Worm (Caenorhabditis elegans) whole organism, young adult: ENCODE data around the gene scl-3.

Experiments used
- B0336.3 ChIP-seq: fragments of 200-800 bp; sonication (Bioruptor generic); IDR thresholded peaks from 2 replicates; pipeline ENCODE4 v1.3.6; 2022; ENCODE audit warnings: missing genetic modification characterization, missing compliant biosample characterization
- F10E7.11 ChIP-seq: sonication (generic microtip); optimal IDR thresholded peaks from 2 replicates; lab custom pipeline; 2017; ENCODE audit warnings: mild to moderate bottlenecking, missing genetic modification characterization, moderate library complexity, missing compliant biosample characterization
- F37B4.10 ChIP-seq: fragments of 200-800 bp; sonication (Bioruptor generic); IDR thresholded peaks from 2 replicates; pipeline ENCODE4 v1.3.6; 2022; ENCODE audit warnings: missing genetic modification characterization, missing compliant biosample characterization
- F39B2.1 ChIP-seq: fragments of 200-800 bp; sonication (Bioruptor generic); IDR thresholded peaks from 2 replicates; pipeline ENCODE4 v1.3.6; 2022; ENCODE audit warnings: missing genetic modification reagents, missing genetic modification characterization, missing compliant biosample characterization
- F52B5.7 ChIP-seq: sonication (generic microtip); optimal IDR thresholded peaks from 2 replicates; lab custom pipeline; 2016; ENCODE audit warnings: mild to moderate bottlenecking, missing genetic modification characterization, missing compliant biosample characterization
- F57C9.4 ChIP-seq: sonication (generic microtip); optimal IDR thresholded peaks from 2 replicates; lab custom pipeline; 2017; ENCODE audit warnings: mild to moderate bottlenecking, missing genetic modification characterization, missing compliant biosample characterization
- K11D2.4 ChIP-seq: fragments of 200-800 bp; sonication (Bioruptor generic); IDR thresholded peaks from 2 replicates; pipeline ENCODE4 v1.3.6; 2022; ENCODE audit warnings: missing genetic modification reagents, missing genetic modification characterization, missing compliant biosample characterization
- Y53G8AR.9 ChIP-seq: fragments of 200-800 bp; sonication (Bioruptor generic); conservative IDR thresholded peaks from 2 replicates; pipeline ENCODE4 v1.3.6; 2022; ENCODE audit warnings: missing genetic modification reagents, missing genetic modification characterization, missing compliant biosample characterization
- ZK185.1 ChIP-seq: sonication (generic microtip); optimal IDR thresholded peaks from 2 replicates; lab custom pipeline; 2016; ENCODE audit warnings: mild to moderate bottlenecking, missing genetic modification characterization, missing compliant biosample characterization; ENCODE audit not compliant: poor library complexity, severe bottlenecking
- ama-1 ChIP-seq, 3 experiments: fragments of 150-350 bp in 1 of 3; sonication (generic microtip) in 2 of 3; optimal IDR thresholded peaks; 2 replicates each; lab custom pipeline; 2014 to 2018; ENCODE audit warnings: missing biosample characterization in 2 of 3, missing genetic modification characterization in 2 of 3, missing genetic modification reagents in 2 of 3
- ccch-3 ChIP-seq: fragments of 200-800 bp; sonication (Bioruptor generic); optimal IDR thresholded peaks from 2 replicates; lab custom pipeline; 2018; ENCODE audit warnings: mild to moderate bottlenecking, missing genetic modification characterization, missing compliant biosample characterization
- cebp-1 ChIP-seq, 2 experiments: fragments of 200-800 bp in 1 of 2; sonication (Bioruptor generic) in 1 of 2; sonication (generic microtip) in 1 of 2; IDR thresholded peaks in 1 of 2; optimal IDR thresholded peaks in 1 of 2; 2 replicates each; pipeline versions ENCODE4 v1.3.6 to Lab custom; 2017 to 2022; ENCODE audit warnings: missing compliant biosample characterization in 2 of 2, missing genetic modification characterization in 2 of 2, mild to moderate bottlenecking in 1 of 2, missing genetic modification reagents in 1 of 2, moderate library complexity in 1 of 2
- cebp-2 ChIP-seq: fragments of 200-800 bp; sonication (Bioruptor generic); IDR thresholded peaks from 2 replicates; pipeline ENCODE4 v1.3.6; 2022; ENCODE audit warnings: missing genetic modification characterization, missing compliant biosample characterization
- ceh-100 ChIP-seq: fragments of 200-800 bp; sonication (Bioruptor generic); IDR thresholded peaks from 2 replicates; pipeline ENCODE4 v1.3.6; 2022; ENCODE audit warnings: missing genetic modification reagents, missing genetic modification characterization, missing compliant biosample characterization
- ceh-27 ChIP-seq: fragments of 200-800 bp; sonication (Bioruptor generic); optimal IDR thresholded peaks from 2 replicates; lab custom pipeline; 2018; ENCODE audit warnings: mild to moderate bottlenecking, missing genetic modification characterization, moderate library complexity, missing compliant biosample characterization
- ceh-40 ChIP-seq: fragments of 200-800 bp; sonication (Bioruptor generic); IDR thresholded peaks from 2 replicates; pipeline ENCODE4 v1.3.6; 2022; ENCODE audit warnings: missing genetic modification characterization, missing compliant biosample characterization
- ceh-58 ChIP-seq: fragments of 200-800 bp; sonication (Bioruptor generic); IDR thresholded peaks from 2 replicates; pipeline ENCODE4 v1.3.6; 2022; ENCODE audit warnings: missing genetic modification characterization, missing compliant biosample characterization
- chd-7 ChIP-seq: sonication (generic microtip); optimal IDR thresholded peaks from 2 replicates; lab custom pipeline; 2016; ENCODE audit warnings: mild to moderate bottlenecking, missing genetic modification characterization, moderate library complexity, missing compliant biosample characterization
- egl-18 ChIP-seq: fragments of 200-800 bp; sonication (Bioruptor generic); IDR thresholded peaks from 2 replicates; pipeline ENCODE4 v1.3.6; 2022; ENCODE audit warnings: missing genetic modification reagents, missing genetic modification characterization, missing compliant biosample characterization
- egrh-3 ChIP-seq: fragments of 200-800 bp; sonication (Bioruptor generic); IDR thresholded peaks from 2 replicates; pipeline ENCODE4 v1.3.6; 2022; ENCODE audit warnings: missing genetic modification reagents, missing genetic modification characterization, missing compliant biosample characterization
- hmg-1.2 ChIP-seq: fragments of 200-800 bp; sonication (Bioruptor generic); IDR thresholded peaks from 2 replicates; pipeline ENCODE4 v1.3.6; 2022; ENCODE audit warnings: missing genetic modification reagents, missing genetic modification characterization, missing compliant biosample characterization
- hrde-1 ChIP-seq: sonication (generic microtip); optimal IDR thresholded peaks from 2 replicates; lab custom pipeline; 2016; ENCODE audit warnings: missing genetic modification characterization, mild to moderate bottlenecking, missing compliant biosample characterization, moderate library complexity, missing genotype, missing genetic modification reagents, borderline replicate concordance
- lin-26 ChIP-seq: fragments of 200-800 bp; sonication (Bioruptor generic); IDR thresholded peaks from 2 replicates; pipeline ENCODE4 v1.3.6; 2022; ENCODE audit warnings: missing genetic modification reagents, missing genetic modification characterization, missing compliant biosample characterization
- lin-35 ChIP-seq, 3 experiments: fragments of 150-350 bp in 2 of 3; sonication (generic microtip) in 1 of 3; optimal IDR thresholded peaks; 2 replicates each; lab custom pipeline; 2014 to 2018; ENCODE audit warnings: missing biosample characterization in 3 of 3, missing genetic modification characterization in 3 of 3, missing genetic modification reagents in 3 of 3
- lin-40 ChIP-seq: sonication (generic microtip); optimal IDR thresholded peaks from 2 replicates; lab custom pipeline; 2016; ENCODE audit warnings: missing genetic modification characterization, mild to moderate bottlenecking, missing compliant biosample characterization, missing genotype, missing genetic modification reagents
- madf-10 ChIP-seq: sonication (generic microtip); optimal IDR thresholded peaks from 2 replicates; lab custom pipeline; 2016; ENCODE audit warnings: mild to moderate bottlenecking, missing genetic modification characterization, missing compliant biosample characterization
- madf-3 ChIP-seq: fragments of 200-800 bp; sonication (Bioruptor generic); IDR thresholded peaks from 2 replicates; pipeline ENCODE4 v1.3.6; 2022; ENCODE audit warnings: missing genetic modification reagents, missing genetic modification characterization, missing compliant biosample characterization
- madf-6 ChIP-seq: fragments of 200-800 bp; sonication (Bioruptor generic); IDR thresholded peaks from 2 replicates; pipeline ENCODE4 v1.3.6; 2022; ENCODE audit warnings: missing genetic modification reagents, missing genetic modification characterization, missing compliant biosample characterization
- mcd-1 ChIP-seq: fragments of 200-800 bp; sonication (Bioruptor generic); IDR thresholded peaks from 2 replicates; pipeline ENCODE4 v1.3.6; 2022; ENCODE audit warnings: missing genetic modification reagents, missing genetic modification characterization, missing compliant biosample characterization
- nfyb-1 ChIP-seq: fragments of 200-800 bp; sonication (Bioruptor generic); IDR thresholded peaks from 2 replicates; pipeline ENCODE4 v1.3.6; 2022; ENCODE audit warnings: missing genetic modification reagents, missing genetic modification characterization, missing compliant biosample characterization
- nhr-179 ChIP-seq: sonication (generic microtip); optimal IDR thresholded peaks from 2 replicates; lab custom pipeline; 2016; ENCODE audit warnings: mild to moderate bottlenecking, missing genetic modification characterization, missing compliant biosample characterization
- nhr-80 ChIP-seq: sonication (generic microtip); optimal IDR thresholded peaks from 2 replicates; lab custom pipeline; 2016; ENCODE audit warnings: missing genetic modification characterization, missing compliant biosample characterization
- repo-1 ChIP-seq: sonication (generic microtip); optimal IDR thresholded peaks from 2 replicates; lab custom pipeline; 2017; ENCODE audit warnings: mild to moderate bottlenecking, missing genetic modification characterization, missing compliant biosample characterization
- somi-1 ChIP-seq: fragments of 200-800 bp; sonication (Bioruptor generic); optimal IDR thresholded peaks from 2 replicates; lab custom pipeline; 2018; ENCODE audit warnings: mild to moderate bottlenecking, missing genetic modification characterization, missing compliant biosample characterization
- unc-130 ChIP-seq: sonication (generic microtip); optimal IDR thresholded peaks from 2 replicates; lab custom pipeline; 2016; ENCODE audit warnings: missing genetic modification reagents, missing genetic modification characterization, missing compliant biosample characterization
- ztf-26 ChIP-seq: sonication (generic microtip); optimal IDR thresholded peaks from 2 replicates; lab custom pipeline; 2017; ENCODE audit warnings: missing genetic modification characterization, missing compliant biosample characterization

The scl-3 gene

ce11 chrIV:13080861-13081260 is 21.5 kb downstream of the scl-3 start:
- TF ChIP-seq F57C9.4 (no peak), repo-1 (peak; percentile 40), madf-10 (no peak), ZK185.1 (tag; lab: Kevin White, UChicago) (no peak), F52B5.7 (no peak), ama-1 (optimal IDR thresholded peaks at IDR 0.05; lab: Kevin White, UChicago) (peak; percentile 31), ama-1 (GFP tag; optimal IDR thresholded peaks at IDR 0.05; lab: Kevin White, UChicago) (no peak), madf-6 (GFP tag; lab: Robert Waterston, UW) (0 out of 2 replicates have a peak, but pooled peaks have one; percentile 6), egrh-3 (GFP tag; lab: Robert Waterston, UW) (no peak), F37B4.10 (GFP tag; lab: Robert Waterston, UW) (no peak)
- TF ChIP-seq, all 124 proteins: peak for 3

ce11 chrIV:13082106-13082505 is 22.7 kb downstream of the scl-3 start:
- TF ChIP-seq ceh-27 (GFP tag; lab: Kevin White, UChicago) (peak; percentile 19), hrde-1 (tag; lab: Kevin White, UChicago) (no peak), mcd-1 (GFP tag; lab: Robert Waterston, UW) (peak; percentile 28; the same call in 1 of the 2 replicates), lin-26 (GFP tag; lab: Robert Waterston, UW) (peak; percentile 60; the same call in 1 of the 2 replicates), K11D2.4 (GFP tag; lab: Robert Waterston, UW) (0 out of 2 replicates have a peak, but pooled peaks have one; percentile 56), ama-1 (optimal IDR thresholded peaks at IDR 0.05; lab: Kevin White, UChicago) (peak; percentile 81), ama-1 (GFP tag; optimal IDR thresholded peaks at IDR 0.05; lab: Kevin White, UChicago) (no peak), unc-130 (GFP tag; lab: Kevin White, UChicago) (no peak), ztf-26 (tag; lab: Kevin White, UChicago) (peak; percentile 27)

- TF ChIP-seq nfyb-1 (0 out of 2 replicates have a peak, but pooled peaks have one; percentile 40), Y53G8AR.9 (peak; percentile 28; the same call in 1 of the 2 replicates), ceh-58 (GFP tag; lab: Robert Waterston, UW) (no peak), mcd-1 (GFP tag; lab: Robert Waterston, UW) (0 out of 2 replicates have a peak, but pooled peaks have one; percentile 20), cebp-1 (GFP tag; IDR thresholded peaks at IDR 0.05; lab: Robert Waterston, UW) (no peak), cebp-1 (tag; optimal IDR thresholded peaks at IDR 0.05; lab: Kevin White, UChicago) (peak; percentile 25), lin-26 (GFP tag; lab: Robert Waterston, UW) (peak; percentile 22; the same call in 1 of the 2 replicates), ZK185.1 (tag; lab: Kevin White, UChicago) (peak; percentile 20), cebp-2 (GFP tag; lab: Robert Waterston, UW) (peak; percentile 6; the same call in 1 of the 2 replicates), nhr-80 (tag; lab: Kevin White, UChicago) (no peak), B0336.3 (GFP tag; lab: Robert Waterston, UW) (0 out of 2 replicates have a peak, but pooled peaks have one; percentile 20), F39B2.1 (GFP tag; lab: Robert Waterston, UW) (peak; percentile 36; the same call in 1 of the 2 replicates), ceh-100 (GFP tag; lab: Robert Waterston, UW) (no peak), chd-7 (tag; lab: Kevin White, UChicago) (peak; percentile 59), ceh-40 (0 out of 2 replicates have a peak, but pooled peaks have one; percentile 1), somi-1 (GFP tag; lab: Kevin White, UChicago) (peak; percentile 59), ccch-3 (GFP tag; lab: Kevin White, UChicago) (no peak), nhr-179 (tag; lab: Kevin White, UChicago) (no peak), F10E7.11 (tag; lab: Kevin White, UChicago) (peak; percentile 4), madf-3 (GFP tag; lab: Robert Waterston, UW) (0 out of 2 replicates have a peak, but pooled peaks have one; percentile 3), lin-35 (GFP tag; optimal IDR thresholded peaks at IDR 0.05; lab: Kevin White, UChicago) (peak in 1 of 3 experiments; percentile 50), lin-40 (peak; percentile 36), hmg-1.2 (0 out of 2 replicates have a peak, but pooled peaks have one; percentile 8), egl-18 (GFP tag; lab: Robert Waterston, UW) (no peak)
These were observed 23.7 kb downstream of the scl-3 start for ce11 chrIV:13082836-13083763.
